Comparison of ENCODE assay signal across 4 worm cellular contexts in genomic region chrII:6591000-6591399, ce11.
A peak's percentile ranks its signal among the peaks of the same experiment; 100 is the strongest.
TF ChIP-seq lines count a peak whose summit lies in the region.

No protein-coding gene starts in this region.

TF ChIP-seq in whole organism, L1 larva, 84 proteins besides CTCF, POLR2A, EP300 and RAD21:
- no peak for TF ChIP-seq efl-1 (optimal IDR thresholded peaks at IDR 0.05; lab: Kevin White, UChicago)
- peak in 1 of 2 experiments; percentile 69 for TF ChIP-seq efl-1 (GFP tag; optimal IDR thresholded peaks at IDR 0.05 in 1 of 2; lab: Kevin White, UChicago)
- TF ChIP-seq ama-1 (optimal IDR thresholded peaks at IDR 0.05; lab: Kevin White, UChicago): peak; percentile 18
- TF ChIP-seq ztf-4 (tag; optimal IDR thresholded peaks at IDR 0.05; lab: Kevin White, UChicago): no peak
- TF ChIP-seq unc-130 (tag; optimal IDR thresholded peaks at IDR 0.05; lab: Kevin White, UChicago): no peak
- no peak for TF ChIP-seq aly-2 (tag; optimal IDR thresholded peaks at IDR 0.05; lab: Kevin White, UChicago)
TF ChIP-seq in whole organism, L1 larva: peak in this region for 2.

TF ChIP-seq in whole organism, L3 larva, 47 proteins besides CTCF, POLR2A, EP300 and RAD21:
- TF ChIP-seq ama-1 (optimal IDR thresholded peaks at IDR 0.05; lab: Kevin White, UChicago) (peak; percentile 70), R02D3.7 (tag; optimal IDR thresholded peaks at IDR 0.05; lab: Kevin White, UChicago) (no peak)
TF ChIP-seq in whole organism, L3 larva: peak in this region for 1.

TF ChIP-seq in whole organism, L4 larva, 104 proteins besides CTCF, POLR2A, EP300 and RAD21:
- TF ChIP-seq zfp-2 (tag; optimal IDR thresholded peaks at IDR 0.05; lab: Kevin White, UChicago) (no peak), dve-1 (tag; optimal IDR thresholded peaks at IDR 0.05; lab: Kevin White, UChicago; ENCODE audit: insufficient read depth) (no peak), zag-1 (tag; optimal IDR thresholded peaks at IDR 0.05; lab: Kevin White, UChicago) (no peak), snpc-1.2 (GFP tag; IDR thresholded peaks at IDR 0.05; lab: Robert Waterston, UW) (peak; percentile 8; the same call in 1 of the 2 replicates), nhr-41 (GFP tag; IDR thresholded peaks at IDR 0.05; lab: Robert Waterston, UW) (no peak), saeg-2 (GFP tag; IDR thresholded peaks at IDR 0.05; lab: Robert Waterston, UW) (no peak), fkh-10 (GFP tag; optimal IDR thresholded peaks at IDR 0.05; lab: Kevin White, UChicago) (no peak), zfp-3 (GFP tag; conservative IDR thresholded peaks at IDR 0.05; lab: Robert Waterston, UW) (no peak; the same call in 1 of the 2 replicates), unc-62 (GFP tag; optimal IDR thresholded peaks at IDR 0.05 in 1 of 2; lab: Kevin White, UChicago) (no peak), unc-62 (tag; optimal IDR thresholded peaks at IDR 0.05; lab: Kevin White, UChicago) (no peak), T26A8.4 (GFP tag; IDR thresholded peaks at IDR 0.05; lab: Robert Waterston, UW) (peak; percentile 30; the same call in 1 of the 2 replicates), daf-16 (GFP tag; optimal IDR thresholded peaks at IDR 0.05; lab: Kevin White, UChicago) (no peak), daf-16 (tag; optimal IDR thresholded peaks at IDR 0.05; lab: Kevin White, UChicago) (peak; percentile 19), F10B5.3 (tag; optimal IDR thresholded peaks at IDR 0.05; lab: Kevin White, UChicago) (no peak), Y48G9A.11 (GFP tag; IDR thresholded peaks at IDR 0.05; lab: Robert Waterston, UW) (peak; percentile 50; the same call in 1 of the 2 replicates), daf-12 (tag; optimal IDR thresholded peaks at IDR 0.05; lab: Kevin White, UChicago) (no peak), lin-15B (tag; optimal IDR thresholded peaks at IDR 0.05; lab: Kevin White, UChicago) (no peak), nhr-48 (tag; optimal IDR thresholded peaks at IDR 0.05; lab: Kevin White, UChicago) (no peak), arid-1 (GFP tag; conservative IDR thresholded peaks at IDR 0.05; lab: Robert Waterston, UW) (peak; percentile 47; the same call in 1 of the 2 replicates), lin-38 (GFP tag; IDR thresholded peaks at IDR 0.05; lab: Robert Waterston, UW) (peak; percentile 41), lsy-2 (tag; optimal IDR thresholded peaks at IDR 0.05; lab: Kevin White, UChicago) (no peak), fos-1 (tag; optimal IDR thresholded peaks at IDR 0.05; lab: Kevin White, UChicago) (no peak)

TF ChIP-seq in whole organism, young adult, 124 proteins besides CTCF, POLR2A, EP300 and RAD21 (continues in another document):
- no peak for TF ChIP-seq ceh-91 (GFP tag; IDR thresholded peaks at IDR 0.05; lab: Robert Waterston, UW)
- TF ChIP-seq F37B4.10 (GFP tag; IDR thresholded peaks at IDR 0.05; lab: Robert Waterston, UW): no peak
- no peak for TF ChIP-seq rec-8 (tag; optimal IDR thresholded peaks at IDR 0.05; lab: Kevin White, UChicago)
- TF ChIP-seq let-526 (GFP tag; IDR thresholded peaks at IDR 0.05; lab: Robert Waterston, UW): no peak
- TF ChIP-seq unc-62 (GFP tag; optimal IDR thresholded peaks at IDR 0.05; lab: Kevin White, UChicago): no peak
- TF ChIP-seq madf-3 (GFP tag; IDR thresholded peaks at IDR 0.05; lab: Robert Waterston, UW): no peak
- TF ChIP-seq ceh-58 (GFP tag; IDR thresholded peaks at IDR 0.05; lab: Robert Waterston, UW): no peak
- TF ChIP-seq sdz-38 (tag; optimal IDR thresholded peaks at IDR 0.05; lab: Kevin White, UChicago): no peak
- no peak for TF ChIP-seq tbp1 (GFP tag; optimal IDR thresholded peaks at IDR 0.05; lab: Kevin White, UChicago)
- TF ChIP-seq nfya-2 (GFP tag; IDR thresholded peaks at IDR 0.05; lab: Robert Waterston, UW): no peak
- no peak for TF ChIP-seq Y53G8AR.9 (GFP tag; conservative IDR thresholded peaks at IDR 0.05; lab: Robert Waterston, UW)
- no peak for TF ChIP-seq tbx-9 (tag; optimal IDR thresholded peaks at IDR 0.05; lab: Kevin White, UChicago; ENCODE audit: borderline replicate concordance)
- TF ChIP-seq fkh-3 (tag; optimal IDR thresholded peaks at IDR 0.05; lab: Kevin White, UChicago): no peak
- no peak for TF ChIP-seq ztf-18 (tag; optimal IDR thresholded peaks at IDR 0.05; lab: Kevin White, UChicago)
- TF ChIP-seq T26A5.8 (tag; optimal IDR thresholded peaks at IDR 0.05; lab: Kevin White, UChicago): peak; percentile 54
- TF ChIP-seq B0336.3 (GFP tag; IDR thresholded peaks at IDR 0.05; lab: Robert Waterston, UW): peak; percentile 55; the same call in 1 of the 2 replicates
- TF ChIP-seq dpff-1 (tag; optimal IDR thresholded peaks at IDR 0.05; lab: Kevin White, UChicago): no peak
- no peak for TF ChIP-seq D2030.7 (GFP tag; IDR thresholded peaks at IDR 0.05; lab: Robert Waterston, UW)
- no peak for TF ChIP-seq B0035.1 (tag; optimal IDR thresholded peaks at IDR 0.05; lab: Kevin White, UChicago)
- no peak for TF ChIP-seq aptf-2 (GFP tag; conservative IDR thresholded peaks at IDR 0.05; lab: Robert Waterston, UW)
- no peak for TF ChIP-seq ztf-26 (tag; optimal IDR thresholded peaks at IDR 0.05; lab: Kevin White, UChicago)
- no peak for TF ChIP-seq akir-1 (GFP tag; optimal IDR thresholded peaks at IDR 0.05; lab: Kevin White, UChicago)
- no peak for TF ChIP-seq ztf-3 (GFP tag; optimal IDR thresholded peaks at IDR 0.05; lab: Kevin White, UChicago)
- TF ChIP-seq hsf-1 (GFP tag; IDR thresholded peaks at IDR 0.05; lab: Robert Waterston, UW): no peak
- no peak for TF ChIP-seq Y67H2A.10 (GFP tag; conservative IDR thresholded peaks at IDR 0.05; lab: Robert Waterston, UW)
- no peak for TF ChIP-seq gei-17 (GFP tag; optimal IDR thresholded peaks at IDR 0.05; lab: Kevin White, UChicago)
- TF ChIP-seq Y79H2A.3 (GFP tag; conservative IDR thresholded peaks at IDR 0.05; lab: Robert Waterston, UW): no peak
- no peak for TF ChIP-seq nhr-179 (tag; optimal IDR thresholded peaks at IDR 0.05; lab: Kevin White, UChicago)
- no peak for TF ChIP-seq attf-6 (GFP tag; IDR thresholded peaks at IDR 0.05; lab: Robert Waterston, UW)
- TF ChIP-seq hmg-20 (GFP tag; IDR thresholded peaks at IDR 0.05; lab: Robert Waterston, UW): no peak
- TF ChIP-seq rcor-1 (GFP tag; IDR thresholded peaks at IDR 0.05; lab: Robert Waterston, UW): no peak
- 0 out of 2 replicates have a peak, but pooled peaks have one; percentile 33 for TF ChIP-seq madf-6 (GFP tag; IDR thresholded peaks at IDR 0.05; lab: Robert Waterston, UW)
- TF ChIP-seq attf-5 (GFP tag; optimal IDR thresholded peaks at IDR 0.05; lab: Kevin White, UChicago): no peak
- no peak for TF ChIP-seq xnd-1 (tag; optimal IDR thresholded peaks at IDR 0.05; lab: Kevin White, UChicago)
- no peak for TF ChIP-seq cebp-2 (GFP tag; IDR thresholded peaks at IDR 0.05; lab: Robert Waterston, UW)
- TF ChIP-seq ekl-4 (GFP tag; IDR thresholded peaks at IDR 0.05; lab: Robert Waterston, UW): 0 out of 2 replicates have a peak, but pooled peaks have one; percentile 27
- no peak for TF ChIP-seq ztf-6 (GFP tag; IDR thresholded peaks at IDR 0.05; lab: Robert Waterston, UW)
- no peak for TF ChIP-seq nhr-120 (GFP tag; IDR thresholded peaks at IDR 0.05; lab: Robert Waterston, UW)
- no peak for TF ChIP-seq Y53F4B.3 (GFP tag; IDR thresholded peaks at IDR 0.05; lab: Robert Waterston, UW)
- no peak for TF ChIP-seq F49E8.2 (tag; optimal IDR thresholded peaks at IDR 0.05; lab: Kevin White, UChicago; ENCODE audit: insufficient read depth)
- TF ChIP-seq aptf-3 (GFP tag; IDR thresholded peaks at IDR 0.05; lab: Robert Waterston, UW): no peak
- no peak for TF ChIP-seq mel-28 (tag; optimal IDR thresholded peaks at IDR 0.05; lab: Kevin White, UChicago; ENCODE audit: borderline replicate concordance)
- no peak for TF ChIP-seq lsl-1 (GFP tag; optimal IDR thresholded peaks at IDR 0.05; lab: Kevin White, UChicago)
- TF ChIP-seq egl-18 (GFP tag; IDR thresholded peaks at IDR 0.05; lab: Robert Waterston, UW): no peak
- TF ChIP-seq madf-8 (GFP tag; conservative IDR thresholded peaks at IDR 0.05; lab: Robert Waterston, UW): no peak
- TF ChIP-seq B0019.2 (GFP tag; conservative IDR thresholded peaks at IDR 0.05; lab: Robert Waterston, UW): no peak
- TF ChIP-seq C17E4.6 (GFP tag; IDR thresholded peaks at IDR 0.05; lab: Robert Waterston, UW): no peak
- TF ChIP-seq cebp-1 (GFP tag; IDR thresholded peaks at IDR 0.05; lab: Robert Waterston, UW): no peak
- peak; percentile 46 for TF ChIP-seq cebp-1 (tag; optimal IDR thresholded peaks at IDR 0.05; lab: Kevin White, UChicago)
- no peak for TF ChIP-seq ccch-3 (GFP tag; optimal IDR thresholded peaks at IDR 0.05; lab: Kevin White, UChicago)
- TF ChIP-seq ceh-100 (GFP tag; IDR thresholded peaks at IDR 0.05; lab: Robert Waterston, UW): no peak
- peak; percentile 42 for TF ChIP-seq F52B5.7 (tag; optimal IDR thresholded peaks at IDR 0.05; lab: Kevin White, UChicago)
- no peak for TF ChIP-seq nhr-27 (tag; optimal IDR thresholded peaks at IDR 0.05; lab: Kevin White, UChicago)
- TF ChIP-seq K11D2.4 (GFP tag; IDR thresholded peaks at IDR 0.05; lab: Robert Waterston, UW): 0 out of 2 replicates have a peak, but pooled peaks have one; percentile 15
- TF ChIP-seq ztf-28 (GFP tag; IDR thresholded peaks at IDR 0.05; lab: Robert Waterston, UW): no peak
- TF ChIP-seq lin-26 (GFP tag; IDR thresholded peaks at IDR 0.05; lab: Robert Waterston, UW): no peak
- TF ChIP-seq lag-1 (GFP tag; IDR thresholded peaks at IDR 0.05; lab: Robert Waterston, UW): no peak
- TF ChIP-seq nfyb-1 (GFP tag; IDR thresholded peaks at IDR 0.05; lab: Robert Waterston, UW): peak; percentile 72; the same call in 1 of the 2 replicates
- TF ChIP-seq K12H6.12 (tag; optimal IDR thresholded peaks at IDR 0.05; lab: Kevin White, UChicago): no peak
- no peak for TF ChIP-seq pha-4 (tag; optimal IDR thresholded peaks at IDR 0.05; lab: Kevin White, UChicago)
- 0 out of 2 replicates have a peak, but pooled peaks have one; percentile 53 for TF ChIP-seq Y95B8A.8 (GFP tag; IDR thresholded peaks at IDR 0.05; lab: Robert Waterston, UW)
- TF ChIP-seq snpc-4 (GFP tag; optimal IDR thresholded peaks at IDR 0.05; lab: Kevin White, UChicago): no peak
- TF ChIP-seq snpc-4 (tag; optimal IDR thresholded peaks at IDR 0.05; lab: Kevin White, UChicago): no peak
- TF ChIP-seq lir-1 (GFP tag; conservative IDR thresholded peaks at IDR 0.05; lab: Robert Waterston, UW): no peak
- TF ChIP-seq nhr-90 (tag; optimal IDR thresholded peaks at IDR 0.05; lab: Kevin White, UChicago): peak; percentile 15
- TF ChIP-seq zim-3 (tag; optimal IDR thresholded peaks at IDR 0.05; lab: Kevin White, UChicago): no peak
- TF ChIP-seq hmg-1.2 (GFP tag; IDR thresholded peaks at IDR 0.05; lab: Robert Waterston, UW): peak; percentile 21; the same call in 1 of the 2 replicates
